Worm (Caenorhabditis elegans) whole organism, L3 larva: ENCODE measurements around the gene rheb-1.
A peak's percentile ranks its signal among the peaks of the same experiment; 100 is the strongest.

Experiments
- ama-1 ChIP-seq: fragments of 150-350 bp; optimal IDR thresholded peaks from 2 replicates; lab custom pipeline; 2018
- ceh-82 ChIP-seq: fragments of 150-350 bp; optimal IDR thresholded peaks from 2 replicates; lab custom pipeline; 2014; ENCODE audit warnings: missing biosample characterization, missing genetic modification characterization
- ceh-9 ChIP-seq: sonication (generic microtip); optimal IDR thresholded peaks from 2 replicates; lab custom pipeline; 2018; ENCODE audit warnings: missing biosample characterization, missing genetic modification characterization
- egl-27 ChIP-seq: sonication (generic microtip); optimal IDR thresholded peaks from 4 replicates; lab custom pipeline; 2017; ENCODE audit warnings: missing biosample characterization, missing genetic modification reagents, missing genetic modification characterization
- elt-2 ChIP-seq: sonication (generic microtip); optimal IDR thresholded peaks from 2 replicates; lab custom pipeline; 2016; ENCODE audit warnings: missing genetic modification reagents, mild to moderate bottlenecking, missing genetic modification characterization, missing compliant biosample characterization
- mdl-1 ChIP-seq: fragments of 150-350 bp; optimal IDR thresholded peaks from 2 replicates; lab custom pipeline; 2014; ENCODE audit warnings: missing biosample characterization, missing genetic modification characterization
- nhr-12 ChIP-seq: fragments of 150-350 bp; optimal IDR thresholded peaks from 2 replicates; lab custom pipeline; 2014; ENCODE audit warnings: missing biosample characterization, missing genetic modification characterization
- pha-4 ChIP-seq: fragments of 150-350 bp; optimal IDR thresholded peaks from 2 replicates; lab custom pipeline; 2014; ENCODE audit warnings: missing biosample characterization, missing genetic modification reagents, missing genetic modification characterization
- pqm-1 ChIP-seq: fragments of 150-350 bp; optimal IDR thresholded peaks from 2 replicates; lab custom pipeline; 2017; ENCODE audit warnings: missing biosample characterization, missing genetic modification characterization, inconsistent platforms
- tbx-2 ChIP-seq: sonication (generic microtip); optimal IDR thresholded peaks from 2 replicates; lab custom pipeline; 2016; ENCODE audit warnings: mild to moderate bottlenecking, missing genetic modification characterization, missing compliant biosample characterization
- ztf-11 ChIP-seq: fragments of 150-350 bp; optimal IDR thresholded peaks from 2 replicates; lab custom pipeline; 2014; ENCODE audit warnings: missing biosample characterization, missing genetic modification characterization

DNA sequence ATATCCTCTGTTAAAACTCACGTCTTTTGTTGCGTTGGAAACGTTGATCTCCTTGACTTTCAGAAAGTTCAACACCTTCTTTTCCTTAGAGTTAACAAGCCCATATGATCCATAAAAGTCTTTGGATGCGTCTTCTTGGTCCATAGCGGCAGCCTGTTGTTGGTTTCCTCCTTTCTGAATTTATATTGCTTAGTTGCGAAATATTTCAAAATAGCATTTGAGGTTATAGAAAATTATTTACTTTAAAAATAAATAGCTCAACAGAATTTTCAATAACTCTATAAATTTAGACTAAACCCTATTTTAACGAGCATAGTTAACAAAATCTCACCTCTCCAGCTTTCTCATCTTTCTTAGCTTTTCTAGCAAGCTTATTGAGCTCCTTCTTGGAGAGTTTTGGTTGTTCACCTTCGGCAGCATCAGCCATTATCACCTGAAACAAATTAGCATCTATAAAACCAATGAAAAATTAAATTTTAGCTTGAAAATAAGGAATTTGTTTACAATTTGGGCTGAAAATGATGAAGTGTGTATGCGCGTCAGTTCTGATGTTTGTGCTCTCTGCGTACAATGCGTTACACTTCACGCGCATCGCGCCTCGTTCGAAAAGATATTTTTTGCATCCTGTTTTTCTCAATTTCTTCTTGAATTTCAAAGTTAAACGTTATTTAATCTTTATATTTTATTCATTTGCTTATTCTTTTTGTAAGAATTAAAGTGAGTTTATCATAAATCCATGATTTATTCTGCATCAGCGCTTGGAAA is 35.1 kb upstream of the rheb-1 start, which contains the start of the genes dars-1 and ctr-9:
- TF ChIP-seq ama-1 = no peak
- no peak for TF ChIP-seq ceh-9 (tag; lab: Kevin White, UChicago)
- TF ChIP-seq pqm-1 (tag; lab: Kevin White, UChicago) = no peak
- TF ChIP-seq pha-4 (tag; lab: Kevin White, UChicago) = peak; percentile 65
- no peak for TF ChIP-seq elt-2 (tag; lab: Kevin White, UChicago)
- TF ChIP-seq mdl-1 (tag; lab: Kevin White, UChicago) = no peak
- no peak for TF ChIP-seq ceh-82 (tag; lab: Kevin White, UChicago)
- no peak for TF ChIP-seq ztf-11 (tag; lab: Kevin White, UChicago)
- TF ChIP-seq egl-27 (tag; lab: Kevin White, UChicago) = no peak
- no peak for TF ChIP-seq nhr-12 (tag; lab: Kevin White, UChicago)
- no peak for TF ChIP-seq tbx-2 (tag; lab: Kevin White, UChicago)
